Worm (Caenorhabditis elegans) whole organism, L4 larva: ENCODE measurements around the gene str-109.

ENCODE experiments used
- D1046.2 ChIP-seq: fragments of 200-800 bp; sonication (Bioruptor generic); IDR thresholded peaks from 2 replicates; pipeline ENCODE4 v1.3.6; 2022; ENCODE audit warnings: missing genetic modification characterization, missing compliant biosample characterization
- F37D6.2 ChIP-seq: sonication (generic microtip); optimal IDR thresholded peaks from 2 replicates; lab custom pipeline; 2016; ENCODE audit warnings: mild to moderate bottlenecking, missing genetic modification characterization, missing compliant biosample characterization
- R02D3.7 ChIP-seq: fragments of 150-350 bp; sonication (generic microtip); optimal IDR thresholded peaks from 3 replicates; lab custom pipeline; 2014; ENCODE audit warnings: missing biosample characterization, missing genetic modification characterization
- T20F7.1 ChIP-seq: fragments of 200-800 bp; sonication (Bioruptor generic); optimal IDR thresholded peaks from 2 replicates; lab custom pipeline; 2018; ENCODE audit warnings: mild to moderate bottlenecking, missing genetic modification characterization, missing compliant biosample characterization
- T26A8.4 ChIP-seq: fragments of 200-800 bp; sonication (Bioruptor generic); IDR thresholded peaks from 2 replicates; pipeline ENCODE4 v1.3.6; 2022; ENCODE audit warnings: missing genetic modification characterization, missing compliant biosample characterization
- Y48G9A.11 ChIP-seq: fragments of 200-800 bp; sonication (Bioruptor generic); IDR thresholded peaks from 2 replicates; pipeline ENCODE4 v1.3.6; 2022; ENCODE audit warnings: missing genetic modification reagents, missing genetic modification characterization, missing compliant biosample characterization
- Y5F2A.4 ChIP-seq: fragments of 200-800 bp; sonication (Bioruptor generic); optimal IDR thresholded peaks from 2 replicates; lab custom pipeline; 2018; ENCODE audit warnings: mild to moderate bottlenecking, missing genetic modification characterization, missing compliant biosample characterization
- ZK337.2 ChIP-seq: fragments of 200-800 bp; sonication (Bioruptor generic); IDR thresholded peaks from 2 replicates; pipeline ENCODE4 v1.3.6; 2022; ENCODE audit warnings: missing genetic modification reagents, missing genetic modification characterization, missing compliant biosample characterization
- aha-1 ChIP-seq: fragments of 150-350 bp; peaks from one replicate; lab custom pipeline; 2014; ENCODE audit warnings: missing biosample characterization, missing genetic modification characterization
- ama-1 ChIP-seq: fragments of 150-350 bp; optimal IDR thresholded peaks from 2 replicates; lab custom pipeline; 2014; ENCODE audit warnings: inconsistent platforms, mixed read lengths
- arid-1 ChIP-seq: fragments of 200-800 bp; sonication (Bioruptor generic); conservative IDR thresholded peaks from 2 replicates; pipeline ENCODE4 v1.3.6; 2022; ENCODE audit warnings: missing genetic modification reagents, missing genetic modification characterization, missing compliant biosample characterization
- ceh-28 ChIP-seq: fragments of 150-350 bp; optimal IDR thresholded peaks from 2 replicates; lab custom pipeline; 2014; ENCODE audit warnings: missing biosample characterization, missing genetic modification reagents, missing genetic modification characterization
- ceh-62 ChIP-seq: sonication (generic microtip); optimal IDR thresholded peaks from 2 replicates; lab custom pipeline; 2017; ENCODE audit warnings: missing biosample characterization, missing genetic modification characterization
- ceh-82 ChIP-seq: sonication (generic microtip); optimal IDR thresholded peaks from 2 replicates; lab custom pipeline; 2017; ENCODE audit warnings: missing biosample characterization, missing genetic modification characterization
- daf-16 ChIP-seq, 3 experiments: sonication (generic microtip); optimal IDR thresholded peaks; 2 replicates each; lab custom pipeline; 2016 to 2017; ENCODE audit warnings: missing genetic modification characterization in 3 of 3, missing genetic modification reagents in 3 of 3, mild to moderate bottlenecking in 2 of 3, missing compliant biosample characterization in 2 of 3, missing biosample characterization in 1 of 3, moderate library complexity in 1 of 3
- daf-8 ChIP-seq: fragments of 200-800 bp; sonication (Bioruptor generic); IDR thresholded peaks from 2 replicates; pipeline ENCODE4 v1.3.6; 2022; ENCODE audit warnings: missing genetic modification characterization, missing compliant biosample characterization
- dve-1 ChIP-seq: sonication (generic microtip); optimal IDR thresholded peaks from 2 replicates; lab custom pipeline; 2017; ENCODE audit warnings: antibody characterized with exemption, mild to moderate bottlenecking, missing genetic modification characterization, missing compliant biosample characterization; ENCODE audit not compliant: insufficient read depth
- gei-8 ChIP-seq: fragments of 200-800 bp; sonication (Bioruptor generic); optimal IDR thresholded peaks from 2 replicates; lab custom pipeline; 2018; ENCODE audit warnings: mild to moderate bottlenecking, missing genetic modification characterization, missing compliant biosample characterization
- lin-13 ChIP-seq: fragments of 150-350 bp; optimal IDR thresholded peaks from 2 replicates; lab custom pipeline; 2014; ENCODE audit warnings: missing biosample characterization, missing genetic modification reagents, missing genetic modification characterization
- lin-29 ChIP-seq: fragments of 200-800 bp; sonication (Bioruptor generic); IDR thresholded peaks from 2 replicates; pipeline ENCODE4 v1.3.6; 2022; ENCODE audit warnings: missing genetic modification reagents, missing genetic modification characterization, missing compliant biosample characterization
- lin-39 ChIP-seq: fragments of 150-350 bp; optimal IDR thresholded peaks from 2 replicates; lab custom pipeline; 2014; ENCODE audit warnings: missing biosample characterization, missing genetic modification reagents, missing genetic modification characterization
- lir-3 ChIP-seq: sonication (generic microtip); optimal IDR thresholded peaks from 2 replicates; lab custom pipeline; 2016; ENCODE audit warnings: mild to moderate bottlenecking, missing genetic modification characterization, missing compliant biosample characterization
- mxl-2 ChIP-seq: fragments of 200-800 bp; sonication (Bioruptor generic); conservative IDR thresholded peaks from 2 replicates; pipeline ENCODE4 v1.3.6; 2022; ENCODE audit warnings: missing genetic modification reagents, missing genetic modification characterization, missing compliant biosample characterization
- mxl-3 ChIP-seq: fragments of 200-800 bp; sonication (Bioruptor generic); optimal IDR thresholded peaks from 2 replicates; lab custom pipeline; 2018; ENCODE audit warnings: mild to moderate bottlenecking, missing genetic modification characterization, missing compliant biosample characterization
- nhr-111 ChIP-seq: fragments of 200-800 bp; sonication (Bioruptor generic); optimal IDR thresholded peaks from 2 replicates; lab custom pipeline; 2018; ENCODE audit warnings: mild to moderate bottlenecking, missing genetic modification characterization, missing compliant biosample characterization
- nhr-237 ChIP-seq: sonication (generic microtip); optimal IDR thresholded peaks from 2 replicates; lab custom pipeline; 2017; ENCODE audit warnings: missing biosample characterization, missing genetic modification characterization
- nhr-28 ChIP-seq: fragments of 150-350 bp; optimal IDR thresholded peaks from 2 replicates; lab custom pipeline; 2014; ENCODE audit warnings: missing biosample characterization, missing genetic modification characterization
- nhr-41 ChIP-seq: fragments of 200-800 bp; sonication (Bioruptor generic); IDR thresholded peaks from 2 replicates; pipeline ENCODE4 v1.3.6; 2022; ENCODE audit warnings: missing genetic modification reagents, missing genetic modification characterization, missing compliant biosample characterization
- nhr-42 ChIP-seq: fragments of 200-800 bp; sonication (Bioruptor generic); IDR thresholded peaks from 2 replicates; pipeline ENCODE4 v1.3.6; 2022; ENCODE audit warnings: missing genetic modification characterization, missing compliant biosample characterization
- nhr-76 ChIP-seq: fragments of 150-350 bp; optimal IDR thresholded peaks from 2 replicates; lab custom pipeline; 2014; ENCODE audit warnings: missing biosample characterization, missing genetic modification characterization
- pqm-1 ChIP-seq: sonication (generic microtip); optimal IDR thresholded peaks from 2 replicates; lab custom pipeline; 2017; ENCODE audit warnings: missing biosample characterization, missing genetic modification characterization
- rbr-2 ChIP-seq: sonication (generic microtip); optimal IDR thresholded peaks from 2 replicates; lab custom pipeline; 2016; ENCODE audit warnings: missing genotype, missing genetic modification characterization, missing compliant biosample characterization
- sdz-12 ChIP-seq: fragments of 200-800 bp; sonication (Bioruptor generic); optimal IDR thresholded peaks from 2 replicates; lab custom pipeline; 2018; ENCODE audit warnings: mild to moderate bottlenecking, missing genetic modification characterization, missing compliant biosample characterization
- spr-3 ChIP-seq: fragments of 200-800 bp; sonication (Bioruptor generic); optimal IDR thresholded peaks from 2 replicates; lab custom pipeline; 2018; ENCODE audit warnings: mild to moderate bottlenecking, missing genetic modification characterization, missing compliant biosample characterization
- unc-130 ChIP-seq: sonication (generic microtip); optimal IDR thresholded peaks from 2 replicates; lab custom pipeline; 2016; ENCODE audit warnings: missing genetic modification reagents, missing genetic modification characterization, missing compliant biosample characterization
- unc-62 ChIP-seq, 3 experiments: fragments of 150-350 bp in 1 of 3; sonication (generic microtip); optimal IDR thresholded peaks in 2 of 3; peaks in 1 of 3; 1 replicate in 1 of 3; 2 replicates in 2 of 3; lab custom pipeline; 2014 to 2017; ENCODE audit warnings: missing biosample characterization in 3 of 3, missing genetic modification characterization in 3 of 3, missing genetic modification reagents in 3 of 3, missing genotype in 1 of 3

str-109 gene

DNA sequence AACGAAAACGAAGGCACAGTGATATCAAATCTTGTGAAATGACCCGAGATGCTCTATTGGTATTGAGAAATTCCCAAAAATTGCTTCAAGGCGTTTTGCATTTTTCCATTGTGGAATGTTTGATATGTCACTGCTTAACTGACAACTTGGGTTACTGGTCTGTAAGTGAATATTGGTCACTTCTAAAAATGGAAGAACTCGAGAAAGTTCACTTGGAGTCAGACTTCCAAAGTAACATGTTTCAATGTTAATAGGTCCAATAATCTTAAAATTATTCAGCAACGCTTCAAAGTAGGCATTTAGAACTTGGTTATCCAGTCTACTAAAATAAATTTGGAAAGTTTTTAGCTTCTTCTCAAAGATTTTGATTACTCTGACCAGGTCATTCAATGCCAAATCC lies 29.3 kb downstream of the str-109 start, which contains the start of gene fbxa-144:
fbxa-144 (minus strand) TSS at position 101 of the 400 bp plus-strand sequence.
- no peak for TF ChIP-seq gei-8
- TF ChIP-seq lin-39, result no peak
- TF ChIP-seq nhr-28, result no peak
- TF ChIP-seq ama-1 (lab: Kevin White, UChicago), result no peak
- no peak for TF ChIP-seq ZK337.2 (GFP tag; lab: Robert Waterston, UW)
- no peak for TF ChIP-seq F37D6.2 (tag; lab: Kevin White, UChicago)
- TF ChIP-seq ceh-82 (tag; lab: Kevin White, UChicago), result no peak
- TF ChIP-seq ceh-28 (tag; lab: Kevin White, UChicago), result no peak
- no peak for TF ChIP-seq nhr-237 (tag; lab: Kevin White, UChicago)
- no peak for TF ChIP-seq aha-1 (tag; lab: Kevin White, UChicago)
- TF ChIP-seq Y48G9A.11 (GFP tag; lab: Robert Waterston, UW), result no peak
- TF ChIP-seq nhr-76 (tag; lab: Kevin White, UChicago), result no peak
- no peak for TF ChIP-seq R02D3.7
- no peak for TF ChIP-seq lin-29 (GFP tag; lab: Robert Waterston, UW)
- TF ChIP-seq mxl-2, result no peak
- no peak for TF ChIP-seq D1046.2 (GFP tag; lab: Robert Waterston, UW)
- no peak for TF ChIP-seq Y5F2A.4 (GFP tag; lab: Kevin White, UChicago)

DNA sequence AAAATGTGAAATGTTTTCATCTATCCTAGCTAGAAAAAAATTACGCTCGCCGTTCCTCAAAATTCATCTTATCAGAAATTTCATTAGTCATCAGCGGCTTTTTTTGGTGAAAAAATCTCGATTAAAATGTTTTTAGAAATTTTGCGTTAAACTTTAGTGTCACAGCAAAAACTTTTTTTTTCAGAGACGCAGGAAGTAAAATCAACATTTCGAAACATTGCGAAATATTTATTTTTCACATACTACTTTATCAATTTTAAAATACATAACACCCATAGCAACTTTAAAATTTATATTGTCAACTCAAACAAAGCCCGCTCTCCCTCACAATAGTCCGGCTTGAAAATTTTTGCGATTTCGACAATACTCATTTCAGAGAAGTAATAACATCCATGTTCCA lies 29.8 kb downstream of the str-109 start:
- TF ChIP-seq unc-62 (GFP tag; optimal IDR thresholded peaks at IDR 0.05 in 1 of 2; lab: Kevin White, UChicago), result peak in 1 of 2 experiments; percentile 7
- TF ChIP-seq unc-62 (tag; optimal IDR thresholded peaks at IDR 0.05; lab: Kevin White, UChicago), result no peak
- no peak for TF ChIP-seq nhr-237 (tag; lab: Kevin White, UChicago)

DNA sequence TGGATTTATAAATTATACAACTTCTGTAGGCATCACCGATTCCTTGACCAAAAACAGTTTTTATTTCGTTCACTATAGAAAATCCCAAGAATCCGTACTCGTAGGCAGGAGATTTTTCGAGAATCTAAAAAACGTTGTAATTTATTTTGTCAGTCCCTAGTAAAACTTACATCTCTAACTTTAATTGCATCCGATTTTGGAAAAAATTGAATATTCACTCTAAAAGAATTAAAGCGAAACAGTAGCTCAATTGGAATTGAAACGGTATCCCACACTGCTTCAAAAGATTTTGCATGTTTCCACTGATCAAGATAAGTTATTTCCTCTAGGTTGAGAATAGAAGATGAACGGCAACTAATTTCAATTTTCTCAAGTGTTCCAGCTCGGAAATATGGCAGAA lies 30.8 kb downstream of the str-109 start, which contains the start of gene fbxa-142:
fbxa-142 (minus strand) TSS at position 101 of the 400 bp plus-strand sequence.
- TF ChIP-seq unc-62 (GFP tag; optimal IDR thresholded peaks at IDR 0.05 in 1 of 2; lab: Kevin White, UChicago) (peak in 1 of 2 experiments; percentile 27), unc-62 (tag; optimal IDR thresholded peaks at IDR 0.05; lab: Kevin White, UChicago) (no peak), mxl-2 (no peak)

DNA sequence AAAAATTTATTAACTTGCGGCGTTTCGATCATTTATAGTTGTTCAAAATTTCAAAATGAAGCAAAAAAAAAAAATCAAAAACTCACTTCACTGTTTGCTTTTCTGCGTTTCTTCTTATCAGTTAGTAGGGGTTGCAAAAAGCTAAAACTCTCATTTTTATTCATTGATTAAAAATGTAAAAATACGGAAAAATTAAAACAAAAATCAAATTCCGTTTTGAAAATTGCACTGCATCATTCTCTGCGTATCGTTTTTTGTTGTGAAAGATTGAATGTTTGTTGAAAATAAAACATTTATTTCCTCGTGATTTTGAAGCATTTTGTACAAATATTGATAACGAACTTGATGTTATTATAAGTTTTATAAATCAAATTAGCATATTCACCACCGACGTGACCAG lies 32.9 kb downstream of the str-109 start:
- TF ChIP-seq Y48G9A.11 (GFP tag; lab: Robert Waterston, UW) (no peak), nhr-111 (no peak), pqm-1 (peak; percentile 78), mxl-3 (GFP tag; lab: Kevin White, UChicago) (no peak), T20F7.1 (GFP tag; lab: Kevin White, UChicago) (no peak), lir-3 (tag; lab: Kevin White, UChicago) (no peak), ceh-62 (no peak), T26A8.4 (GFP tag; lab: Robert Waterston, UW) (no peak), spr-3 (GFP tag; lab: Kevin White, UChicago) (no peak), daf-8 (GFP tag; lab: Robert Waterston, UW) (no peak), daf-16 (GFP tag; optimal IDR thresholded peaks at IDR 0.05; lab: Kevin White, UChicago) (no peak), daf-16 (tag; optimal IDR thresholded peaks at IDR 0.05; lab: Kevin White, UChicago) (peak; percentile 38), mxl-2 (no peak), nhr-42 (no peak), rbr-2 (tag; lab: Kevin White, UChicago) (no peak), dve-1 (peak; percentile 38), nhr-41 (GFP tag; lab: Robert Waterston, UW) (no peak), sdz-12 (GFP tag; lab: Kevin White, UChicago) (no peak)

DNA sequence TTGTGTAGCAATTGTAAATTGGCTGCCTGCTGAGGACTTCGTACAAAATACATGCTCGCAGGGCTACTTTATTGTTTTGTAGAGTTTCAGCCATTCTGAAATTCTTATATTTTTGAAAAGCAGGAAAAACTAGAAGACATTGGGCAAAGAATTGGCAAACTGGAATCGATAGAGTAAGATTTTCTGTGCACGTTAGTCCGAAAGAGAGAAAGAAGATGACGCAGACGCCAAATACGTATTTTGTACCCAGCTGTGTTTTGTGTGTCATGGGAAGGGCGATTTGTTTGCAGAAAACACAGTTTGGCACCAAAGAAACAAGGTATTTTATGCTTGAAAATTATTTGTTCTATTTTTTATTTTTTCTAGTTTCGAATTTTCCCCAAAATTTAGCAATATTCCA lies 34.6 kb downstream of the str-109 start, which contains the start of gene fbxa-143:
fbxa-143 (minus strand) TSS at position 101 of the 400 bp plus-strand sequence.
- no peak for TF ChIP-seq arid-1 (GFP tag; lab: Robert Waterston, UW)
- no peak for TF ChIP-seq lin-13 (GFP tag; lab: Kevin White, UChicago)
- peak; percentile 48 for TF ChIP-seq nhr-28
- no peak for TF ChIP-seq unc-130 (GFP tag; lab: Kevin White, UChicago)
- TF ChIP-seq nhr-42, result no peak
